Worm (Caenorhabditis elegans) whole organism, mixed stage, embryonic: Measurements from ENCODE around the gene C06B8.3.

Experiments used
- ceh-39 ChIP-seq: fragments of 150-350 bp; optimal IDR thresholded peaks from 2 replicates; lab custom pipeline; 2014; ENCODE audit warnings: missing biosample characterization, missing genetic modification characterization
- elt-3 ChIP-seq: fragments of 150-350 bp; optimal IDR thresholded peaks from 2 replicates; lab custom pipeline; 2014; ENCODE audit warnings: missing biosample characterization, missing genetic modification characterization
- lin-13 ChIP-seq: fragments of 150-350 bp; optimal IDR thresholded peaks from 2 replicates; lab custom pipeline; 2014; ENCODE audit warnings: missing biosample characterization, missing genetic modification characterization
- lin-32 ChIP-seq: fragments of 200-800 bp; sonication (Bioruptor generic); optimal IDR thresholded peaks from 2 replicates; lab custom pipeline; 2018; ENCODE audit warnings: mild to moderate bottlenecking, missing genetic modification characterization, missing compliant biosample characterization
- lsy-2 ChIP-seq: fragments of 150-350 bp; optimal IDR thresholded peaks from 2 replicates; lab custom pipeline; 2014; ENCODE audit warnings: missing biosample characterization, missing genetic modification characterization
- mep-1 ChIP-seq: fragments of 150-350 bp; optimal IDR thresholded peaks from 2 replicates; lab custom pipeline; 2017; ENCODE audit warnings: missing biosample characterization, missing genetic modification reagents, missing genetic modification characterization, inconsistent platforms
- nhr-237 ChIP-seq: fragments of 150-350 bp; optimal IDR thresholded peaks from 2 replicates; lab custom pipeline; 2014; ENCODE audit warnings: missing biosample characterization, missing genetic modification characterization
- nhr-76 ChIP-seq: sonication (generic microtip); optimal IDR thresholded peaks from 2 replicates; lab custom pipeline; 2017; ENCODE audit warnings: missing biosample characterization, missing genetic modification characterization
- snpc-4 ChIP-seq: fragments of 150-350 bp; optimal IDR thresholded peaks from 2 replicates; lab custom pipeline; 2014; ENCODE audit warnings: missing biosample characterization, missing genetic modification characterization
- sptf-1 ChIP-seq: sonication (generic microtip); optimal IDR thresholded peaks from 2 replicates; lab custom pipeline; 2017; ENCODE audit warnings: mild to moderate bottlenecking, missing genetic modification characterization, moderate library complexity, missing compliant biosample characterization
- ztf-11 ChIP-seq: fragments of 150-350 bp; optimal IDR thresholded peaks from 2 replicates; lab custom pipeline; 2014; ENCODE audit warnings: missing biosample characterization, missing genetic modification characterization

DNA sequence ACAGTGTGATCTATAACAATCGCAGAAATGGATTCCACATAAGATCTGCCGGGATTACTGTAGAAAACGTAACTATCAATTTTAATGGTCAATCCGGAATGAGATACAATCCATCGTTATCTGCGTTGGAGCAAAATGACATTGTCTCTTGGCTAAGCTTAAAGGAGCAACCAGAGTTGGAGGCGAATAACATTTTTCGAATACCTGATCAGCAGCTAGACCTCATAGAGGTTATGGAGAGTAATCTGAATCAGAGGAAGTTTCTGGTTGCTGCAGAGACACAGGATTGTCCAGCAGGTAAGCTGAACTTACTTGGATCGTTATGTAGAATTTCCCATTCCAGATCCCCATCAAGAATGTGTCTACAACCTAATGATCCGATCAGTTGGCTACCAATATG is 19.2 kb upstream of the C06B8.3 start:
- TF ChIP-seq ceh-39 (no peak), lin-32 (GFP tag; lab: Kevin White, UChicago) (no peak), ztf-11 (tag; lab: Kevin White, UChicago) (no peak), elt-3 (no peak), lin-13 (no peak), snpc-4 (tag; lab: Kevin White, UChicago) (no peak), nhr-237 (tag; lab: Kevin White, UChicago) (no peak), nhr-76 (tag; lab: Kevin White, UChicago) (no peak), mep-1 (tag; lab: Kevin White, UChicago) (no peak), sptf-1 (no peak), lsy-2 (tag; lab: Kevin White, UChicago) (no peak)
